Fruit fly (Drosophila melanogaster) whole organism, wandering third instar larva: ENCODE data around the gene Hsp23.

Experiments
- Abd-B ChIP-seq: fragments of >200 bp; optimal IDR thresholded peaks from 2 replicates; lab custom pipeline; 2017; ENCODE audit warnings: missing biosample characterization, missing genetic modification characterization
- CG32264 ChIP-seq: fragments of 200-800 bp; sonication (Bioruptor generic); optimal IDR thresholded peaks from 2 replicates; lab custom pipeline; 2016; ENCODE audit warnings: missing biosample characterization, missing genetic modification characterization
- CG9705 ChIP-seq: fragments of 200-800 bp; sonication (Bioruptor generic); optimal IDR thresholded peaks from 2 replicates; lab custom pipeline; 2018; ENCODE audit warnings: missing biosample characterization, mild to moderate bottlenecking, missing genetic modification characterization
- CrebA ChIP-seq: fragments of 200-800 bp; sonication (Bioruptor generic); optimal IDR thresholded peaks from 2 replicates; lab custom pipeline; 2016; ENCODE audit warnings: missing biosample characterization, mild to moderate bottlenecking, missing genetic modification characterization, borderline replicate concordance
- Dfd ChIP-seq: fragments of >200 bp; optimal IDR thresholded peaks from 2 replicates; lab custom pipeline; 2017; ENCODE audit warnings: missing biosample characterization, missing genetic modification characterization
- Dif ChIP-seq: fragments of 200-275, 200-300 bp; sonication (Bioruptor generic); optimal IDR thresholded peaks from 2 replicates; lab custom pipeline; 2018; ENCODE audit warnings: missing biosample characterization, missing genetic modification characterization; ENCODE audit not compliant: partially characterized antibody
- GATAd ChIP-seq: sonication (Bioruptor generic); optimal IDR thresholded peaks from 2 replicates; lab custom pipeline; 2016; ENCODE audit warnings: missing biosample characterization, missing genetic modification characterization
- HLH106 ChIP-seq: fragments of 200-800 bp; optimal IDR thresholded peaks from 3 replicates; lab custom pipeline; 2019; ENCODE audit warnings: missing biosample characterization, mild to moderate bottlenecking, missing genetic modification characterization, moderate library complexity
- Hnf4 ChIP-seq: fragments of 200-800 bp; sonication (Bioruptor generic); optimal IDR thresholded peaks from 2 replicates; lab custom pipeline; 2016; ENCODE audit warnings: missing biosample characterization, mild to moderate bottlenecking, missing genetic modification characterization
- Hr78 ChIP-seq: fragments of >200 bp; optimal IDR thresholded peaks from 2 replicates; lab custom pipeline; 2017; ENCODE audit warnings: missing biosample characterization, missing genetic modification characterization
- Hr83 ChIP-seq: fragments of 200-300 bp; sonication (Bioruptor generic); optimal IDR thresholded peaks from 2 replicates; lab custom pipeline; 2016; ENCODE audit warnings: missing biosample characterization, mild to moderate bottlenecking, missing genetic modification characterization, moderate library complexity; ENCODE audit not compliant: poor library complexity, severe bottlenecking
- Jra ChIP-seq: sonication (Bioruptor generic); optimal IDR thresholded peaks from 2 replicates; lab custom pipeline; 2016; ENCODE audit warnings: missing biosample characterization, missing genetic modification characterization
- Mio ChIP-seq: sonication (Bioruptor generic); optimal IDR thresholded peaks from 2 replicates; lab custom pipeline; 2016; ENCODE audit warnings: missing biosample characterization, missing genetic modification characterization
- Myc ChIP-seq: fragments of >200 bp; optimal IDR thresholded peaks from 2 replicates; lab custom pipeline; 2017
- N ChIP-seq: fragments of >200 bp; optimal IDR thresholded peaks from 2 replicates; lab custom pipeline; 2018; ENCODE audit warnings: missing biosample characterization, missing external identifiers, missing genetic modification characterization
- OdsH ChIP-seq: fragments of 200-800 bp; sonication (Bioruptor generic); optimal IDR thresholded peaks from 2 replicates; lab custom pipeline; 2016; ENCODE audit warnings: missing biosample characterization, mild to moderate bottlenecking, missing genetic modification characterization
- Rel ChIP-seq, 2 experiments: fragments of 200-800 bp; sonication (Bioruptor generic) in 1 of 2; optimal IDR thresholded peaks; 2 replicates in 1 of 2; 3 replicates in 1 of 2; lab custom pipeline; 2016 to 2019; ENCODE audit warnings: mild to moderate bottlenecking in 2 of 2, missing biosample characterization in 2 of 2, missing genetic modification characterization in 2 of 2, moderate library complexity in 1 of 2
- Sp1 ChIP-seq: fragments of 200-800 bp; sonication (Bioruptor generic); optimal IDR thresholded peaks from 3 replicates; lab custom pipeline; 2019; ENCODE audit warnings: missing biosample characterization, mild to moderate bottlenecking, missing genetic modification characterization, moderate library complexity
- Vsx2 ChIP-seq: fragments of 200-300, 225-300 bp; sonication (Bioruptor generic); optimal IDR thresholded peaks from 2 replicates; lab custom pipeline; 2018; ENCODE audit warnings: missing biosample characterization, missing genetic modification characterization; ENCODE audit not compliant: partially characterized antibody
- br ChIP-seq: fragments of 200-800 bp; sonication (Bioruptor generic); optimal IDR thresholded peaks from 2 replicates; lab custom pipeline; 2016; ENCODE audit warnings: missing biosample characterization, missing genetic modification characterization
- brk ChIP-seq: fragments of 200-800 bp; sonication (Bioruptor generic); optimal IDR thresholded peaks from 2 replicates; lab custom pipeline; 2016; ENCODE audit warnings: missing biosample characterization, mild to moderate bottlenecking, missing genetic modification characterization
- dl ChIP-seq, 2 experiments: fragments of 175-275, 200-275 bp in 1 of 2; fragments of 200-275 bp in 1 of 2; sonication (Bioruptor generic); optimal IDR thresholded peaks; lab custom pipeline; 2018; ENCODE audit warnings: mild to moderate bottlenecking in 2 of 2, missing biosample characterization in 2 of 2, missing genetic modification characterization in 2 of 2, moderate library complexity in 2 of 2; ENCODE audit not compliant: partially characterized antibody in 2 of 2, insufficient read depth in 1 of 2
- dmrt93B ChIP-seq: fragments of 200-800 bp; sonication (Bioruptor generic); optimal IDR thresholded peaks from 2 replicates; lab custom pipeline; 2018; ENCODE audit warnings: missing biosample characterization, mild to moderate bottlenecking, missing genetic modification characterization
- dsf ChIP-seq: sonication (Bioruptor generic); optimal IDR thresholded peaks from 2 replicates; lab custom pipeline; 2016; ENCODE audit warnings: missing biosample characterization, missing genetic modification characterization, borderline replicate concordance
- ey ChIP-seq: fragments of 200-800 bp; sonication (Bioruptor generic); optimal IDR thresholded peaks from 2 replicates; lab custom pipeline; 2016; ENCODE audit warnings: missing biosample characterization, missing genetic modification characterization
- foxo ChIP-seq, 2 experiments: fragments of 200-800 bp; sonication (Bioruptor generic); optimal IDR thresholded peaks; 2 replicates in 1 of 2; 3 replicates in 1 of 2; lab custom pipeline; 2016 to 2017; ENCODE audit warnings: missing biosample characterization in 2 of 2, missing genetic modification characterization in 2 of 2
- fru ChIP-seq: fragments of 200-800 bp; sonication (Bioruptor generic); optimal IDR thresholded peaks from 3 replicates; lab custom pipeline; 2016; ENCODE audit warnings: missing biosample characterization, mild to moderate bottlenecking, missing genetic modification characterization
- h ChIP-seq: fragments of 200-800 bp; sonication (Bioruptor generic); optimal IDR thresholded peaks from 3 replicates; lab custom pipeline; 2016; ENCODE audit warnings: missing biosample characterization, mild to moderate bottlenecking, missing genetic modification characterization
- jim ChIP-seq: fragments of 175-275, 200-325 bp; sonication (Bioruptor generic); optimal IDR thresholded peaks from 2 replicates; lab custom pipeline; 2016; ENCODE audit warnings: missing biosample characterization, mild to moderate bottlenecking, missing genetic modification characterization
- lola ChIP-seq: fragments of >200 bp; optimal IDR thresholded peaks from 2 replicates; lab custom pipeline; 2017; ENCODE audit warnings: missing biosample characterization, missing genetic modification characterization
- pan ChIP-seq: fragments of >200 bp; optimal IDR thresholded peaks from 2 replicates; lab custom pipeline; 2017
- psq ChIP-seq: fragments of 200-800 bp; sonication (Bioruptor generic); optimal IDR thresholded peaks from 3 replicates; lab custom pipeline; 2017; ENCODE audit warnings: missing biosample characterization, mild to moderate bottlenecking, missing genetic modification characterization, moderate library complexity
- rgr ChIP-seq: fragments of 200-800 bp; sonication (Bioruptor generic); optimal IDR thresholded peaks from 3 replicates; lab custom pipeline; 2016; ENCODE audit warnings: missing biosample characterization, mild to moderate bottlenecking, missing genetic modification characterization
- sage ChIP-seq: fragments of 200-800 bp; sonication (Bioruptor generic); optimal IDR thresholded peaks from 2 replicates; lab custom pipeline; 2016; ENCODE audit warnings: missing biosample characterization, mild to moderate bottlenecking, missing genetic modification characterization
- sv ChIP-seq: fragments of 200-800 bp; sonication (Bioruptor generic); optimal IDR thresholded peaks from 3 replicates; lab custom pipeline; 2016; ENCODE audit warnings: missing biosample characterization, missing genetic modification characterization
- tai ChIP-seq: sonication (Bioruptor generic); optimal IDR thresholded peaks from 2 replicates; lab custom pipeline; 2016; ENCODE audit warnings: missing biosample characterization, missing genetic modification characterization
- usp ChIP-seq: fragments of >200 bp; optimal IDR thresholded peaks from 2 replicates; lab custom pipeline; 2017; ENCODE audit warnings: missing biosample characterization, missing genetic modification characterization
- woc ChIP-seq: sonication (Bioruptor generic); optimal IDR thresholded peaks from 2 replicates; lab custom pipeline; 2016; ENCODE audit warnings: missing biosample characterization, mild to moderate bottlenecking, missing genetic modification characterization

Gene Hsp23

DNA sequence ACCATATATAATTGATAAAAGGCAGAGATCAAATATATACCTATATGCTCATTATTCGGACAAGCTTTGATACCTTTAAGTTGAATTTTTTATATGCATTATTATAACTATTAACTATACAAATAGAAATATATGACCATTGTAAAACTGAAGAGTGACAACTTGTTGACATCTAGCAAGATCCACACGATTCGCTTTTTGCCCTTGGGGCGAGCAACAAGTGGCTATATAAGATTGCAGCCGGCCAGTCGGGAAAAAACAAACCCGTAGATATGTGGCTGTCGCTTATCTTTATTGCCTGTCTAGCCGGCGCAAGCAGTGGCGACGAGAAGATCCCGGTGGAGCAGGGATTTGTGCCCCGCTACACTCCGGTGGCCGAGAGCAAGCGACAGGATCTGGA is 19.8 kb upstream of the Hsp23 start, which contains the start of gene CG34456:
CG34456 (plus strand) TSS at position 215 of the 400 bp plus-strand sequence.
- TF ChIP-seq Rel (GFP tag; optimal IDR thresholded peaks at IDR 0.05; lab: Kevin White, UChicago) = no peak
- TF ChIP-seq Rel (tag; optimal IDR thresholded peaks at IDR 0.05; lab: Kevin White, UChicago) = peak; percentile 83
- peak; percentile 51 for TF ChIP-seq br (GFP tag; lab: Kevin White, UChicago)
- no peak for TF ChIP-seq dsf (GFP tag; lab: Kevin White, UChicago)
- no peak for TF ChIP-seq woc (GFP tag; lab: Kevin White, UChicago)
- TF ChIP-seq Dif = no peak

DNA sequence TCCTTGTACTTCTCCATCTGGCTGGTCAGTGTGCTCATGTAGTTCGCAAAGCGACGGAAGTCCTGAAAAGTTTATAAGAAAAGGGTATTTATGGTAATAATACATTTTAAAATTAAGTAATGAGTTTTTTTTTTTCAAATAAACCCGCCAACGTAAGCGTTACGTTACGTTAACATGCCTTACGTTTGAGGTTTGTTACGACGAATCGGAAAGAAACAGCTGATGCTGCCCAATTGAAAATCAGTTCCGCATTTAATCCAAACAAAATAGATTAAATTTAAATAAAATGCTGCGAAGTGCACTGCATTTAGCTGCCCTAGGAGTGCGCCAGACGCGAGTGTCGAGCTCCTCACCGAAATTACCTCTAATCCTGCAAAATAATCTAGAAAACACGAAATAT is 17.6 kb upstream of the Hsp23 start, which contains the start of gene mRRF1:
mRRF1 (plus strand) TSS at position 220 of the 400 bp plus-strand sequence.
- TF ChIP-seq sage (GFP tag; lab: Kevin White, UChicago) = peak; percentile 27
- no peak for TF ChIP-seq dmrt93B (GFP tag; lab: Kevin White, UChicago)

DNA sequence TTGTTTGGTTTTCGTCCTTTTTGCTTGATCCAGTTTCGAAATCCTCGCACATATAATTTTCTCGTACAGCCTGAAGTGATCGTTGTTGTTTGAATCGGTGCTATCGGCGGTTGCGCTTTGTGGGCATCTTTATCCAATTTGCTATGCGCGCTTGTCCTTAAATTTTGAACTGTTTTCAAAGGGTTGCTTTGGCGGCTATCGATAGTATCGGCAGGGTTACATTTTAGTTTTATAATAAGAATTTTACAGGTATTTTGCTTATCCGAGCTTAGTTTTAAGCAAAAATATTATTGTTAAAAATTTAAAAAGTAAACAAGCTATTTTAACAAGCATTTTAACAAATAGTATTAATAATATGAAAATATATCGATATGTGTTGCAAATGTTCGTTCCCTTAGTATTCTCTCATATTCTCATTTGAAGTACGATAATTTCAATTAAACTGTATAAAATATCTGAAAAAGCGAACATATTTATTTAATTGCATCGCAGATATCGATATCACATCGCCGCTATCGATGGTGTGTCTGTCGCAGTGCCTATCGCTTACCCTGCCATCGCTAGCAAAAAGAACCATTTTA is 14.7 kb upstream of the Hsp23 start, which contains the start of the genes Klp67A and CG4452:
Klp67A (minus strand) TSS at position 197 of the 581 bp plus-strand sequence.
CG4452 (plus strand) TSS at position 528 of the 581 bp plus-strand sequence.
- TF ChIP-seq N (GFP tag; lab: Kevin White, UChicago) = no peak
- TF ChIP-seq Hnf4 (GFP tag; lab: Kevin White, UChicago) = peak; percentile 48
- no peak for TF ChIP-seq woc (GFP tag; lab: Kevin White, UChicago)
- peak; percentile 15 for TF ChIP-seq Hr83 (GFP tag; lab: Kevin White, UChicago)
- TF ChIP-seq Rel (GFP tag; optimal IDR thresholded peaks at IDR 0.05; lab: Kevin White, UChicago) = no peak
- TF ChIP-seq Rel (tag; optimal IDR thresholded peaks at IDR 0.05; lab: Kevin White, UChicago) = no peak
- no peak for TF ChIP-seq Mio (GFP tag; lab: Kevin White, UChicago)
- peak; percentile 41 for TF ChIP-seq HLH106
- no peak for TF ChIP-seq lola (GFP tag; lab: Kevin White, UChicago)
- TF ChIP-seq GATAd = no peak
- peak; percentile 20 for TF ChIP-seq ey
- peak; percentile 24 for TF ChIP-seq CG9705 (GFP tag; lab: Kevin White, UChicago)
- TF ChIP-seq CrebA = no peak
- no peak for TF ChIP-seq sv
- no peak for TF ChIP-seq Sp1 (GFP tag; lab: Kevin White, UChicago)
- TF ChIP-seq jim (GFP tag; lab: Kevin White, UChicago) = no peak
- TF ChIP-seq foxo (GFP tag; optimal IDR thresholded peaks at IDR 0.05; lab: Kevin White, UChicago) = peak in 1 of 2 experiments; percentile 64
- no peak for TF ChIP-seq usp (GFP tag; lab: Kevin White, UChicago)
- TF ChIP-seq pan (lab: Kevin White, UChicago) = no peak
- TF ChIP-seq dmrt93B (GFP tag; lab: Kevin White, UChicago) = no peak
- TF ChIP-seq CG32264 (GFP tag; lab: Kevin White, UChicago) = no peak
- TF ChIP-seq dsf (GFP tag; lab: Kevin White, UChicago) = peak; percentile 59
- peak; percentile 20 for TF ChIP-seq Myc
- no peak for TF ChIP-seq Vsx2 (GFP tag; lab: Kevin White, UChicago)
- TF ChIP-seq Dif = no peak
- no peak for TF ChIP-seq br (GFP tag; lab: Kevin White, UChicago)
- TF ChIP-seq Dfd = no peak
- no peak for TF ChIP-seq dl (GFP tag; optimal IDR thresholded peaks at IDR 0.05; lab: Kevin White, UChicago; ENCODE audit: insufficient read depth in 1 of 2, partially characterized antibody in 2 of 2)
- TF ChIP-seq rgr (GFP tag; lab: Kevin White, UChicago) = peak; percentile 40
- no peak for TF ChIP-seq fru
- TF ChIP-seq OdsH (GFP tag; lab: Kevin White, UChicago) = peak; percentile 9
- peak; percentile 99 for TF ChIP-seq psq
- no peak for TF ChIP-seq Hr78 (GFP tag; lab: Kevin White, UChicago)
- TF ChIP-seq brk (GFP tag; lab: Kevin White, UChicago) = no peak
- TF ChIP-seq tai (GFP tag; lab: Kevin White, UChicago) = no peak
- no peak for TF ChIP-seq h (GFP tag; lab: Kevin White, UChicago)
- no peak for TF ChIP-seq sage (GFP tag; lab: Kevin White, UChicago)
- no peak for TF ChIP-seq Abd-B (GFP tag; lab: Kevin White, UChicago)
- peak; percentile 68 for TF ChIP-seq Jra (GFP tag; lab: Kevin White, UChicago)
